Fruit fly (Drosophila melanogaster) whole organism, embryonic: ENCODE data around the gene drm.

Experiments used
- Antp ChIP-seq: fragments of 200-800 bp; sonication (Bioruptor generic); optimal IDR thresholded peaks from 3 replicates; lab custom pipeline; 2016; ENCODE audit warnings: missing biosample characterization, missing genetic modification characterization
- CG10462 ChIP-seq: fragments of 200-800 bp; sonication (Bioruptor generic); optimal IDR thresholded peaks from 2 replicates; lab custom pipeline; 2016; ENCODE audit warnings: missing biosample characterization, missing genetic modification characterization
- CG11696 ChIP-seq: fragments of 200-800 bp; sonication (Bioruptor generic); IDR thresholded peaks from 2 replicates; pipeline ENCODE4 v1.3.6; 2022; ENCODE audit warnings: missing biosample characterization, missing genetic modification characterization
- CG11723 ChIP-seq: fragments of 200-800 bp; sonication (Bioruptor generic); optimal IDR thresholded peaks from 2 replicates; lab custom pipeline; 2017; ENCODE audit warnings: missing biosample characterization, mild to moderate bottlenecking, missing genetic modification characterization
- CG12104 ChIP-seq: fragments of 200-800 bp; sonication (Bioruptor generic); optimal IDR thresholded peaks from 3 replicates; lab custom pipeline; 2016; ENCODE audit warnings: missing biosample characterization, missing genetic modification characterization
- CG12155 ChIP-seq: fragments of 200-800 bp; sonication (Bioruptor generic); optimal IDR thresholded peaks from 3 replicates; lab custom pipeline; 2016; ENCODE audit warnings: missing biosample characterization, missing genetic modification characterization
- CG13123 ChIP-seq: fragments of 200-800 bp; sonication (Bioruptor generic); optimal IDR thresholded peaks from 2 replicates; lab custom pipeline; 2016; ENCODE audit warnings: missing biosample characterization, missing genetic modification characterization
- CG13624 ChIP-seq: fragments of 200-800 bp; sonication (Bioruptor generic); optimal IDR thresholded peaks from 2 replicates; lab custom pipeline; 2016; ENCODE audit warnings: missing biosample characterization, missing genetic modification characterization
- CG15011 ChIP-seq: fragments of 200-800 bp; sonication (Bioruptor generic); optimal IDR thresholded peaks from 3 replicates; lab custom pipeline; 2018; ENCODE audit warnings: missing biosample characterization, mild to moderate bottlenecking, missing genetic modification characterization
- CG15073 ChIP-seq: fragments of 200-800 bp; sonication (Bioruptor generic); optimal IDR thresholded peaks from 2 replicates; lab custom pipeline; 2016; ENCODE audit warnings: missing biosample characterization, missing genetic modification characterization
- CG15601 ChIP-seq: fragments of 200-800 bp; sonication (Bioruptor generic); optimal IDR thresholded peaks from 3 replicates; lab custom pipeline; 2019; ENCODE audit warnings: missing biosample characterization, mild to moderate bottlenecking, missing genetic modification characterization, moderate library complexity
- CG17359 ChIP-seq: fragments of 200-800 bp; sonication (Bioruptor generic); optimal IDR thresholded peaks from 3 replicates; lab custom pipeline; 2018; ENCODE audit warnings: missing biosample characterization, mild to moderate bottlenecking, missing genetic modification characterization, moderate library complexity
- CG2116 ChIP-seq: fragments of 200-800 bp; sonication (Bioruptor generic); optimal IDR thresholded peaks from 3 replicates; lab custom pipeline; 2018; ENCODE audit warnings: missing biosample characterization, mild to moderate bottlenecking, missing genetic modification characterization
- CG3163 ChIP-seq: fragments of 200-800 bp; sonication (Bioruptor generic); optimal IDR thresholded peaks from 3 replicates; lab custom pipeline; 2016; ENCODE audit warnings: missing biosample characterization, missing genetic modification characterization
- CG3281 ChIP-seq: fragments of 200-800 bp; sonication (Bioruptor generic); optimal IDR thresholded peaks from 3 replicates; lab custom pipeline; 2017; ENCODE audit warnings: missing biosample characterization, mild to moderate bottlenecking, missing genetic modification characterization
- CG4328 ChIP-seq: fragments of 200-800 bp; sonication (Bioruptor generic); optimal IDR thresholded peaks from 3 replicates; lab custom pipeline; 2017; ENCODE audit warnings: missing biosample characterization, missing genetic modification reagents, missing genetic modification characterization
- CG4854 ChIP-seq: fragments of 200-800 bp; sonication (Bioruptor generic); optimal IDR thresholded peaks from 2 replicates; lab custom pipeline; 2016; ENCODE audit warnings: missing biosample characterization, missing genetic modification characterization, inconsistent platforms
- CG5245 ChIP-seq: fragments of 200-800 bp; sonication (Bioruptor generic); optimal IDR thresholded peaks from 3 replicates; lab custom pipeline; 2016; ENCODE audit warnings: missing biosample characterization, missing genetic modification characterization
- CG6654 ChIP-seq: fragments of 200-800 bp; sonication (Bioruptor generic); optimal IDR thresholded peaks from 2 replicates; lab custom pipeline; 2017; ENCODE audit warnings: missing biosample characterization, mild to moderate bottlenecking, missing genetic modification characterization
- CG7357 ChIP-seq: fragments of 200-800 bp; sonication (Bioruptor generic); IDR thresholded peaks from 3 replicates; pipeline ENCODE4 v1.3.6; 2022; ENCODE audit warnings: missing biosample characterization, missing genetic modification characterization
- CG7745 ChIP-seq: fragments of 200-800 bp; sonication (Bioruptor generic); optimal IDR thresholded peaks from 2 replicates; lab custom pipeline; 2018; ENCODE audit warnings: missing biosample characterization, mild to moderate bottlenecking, missing genetic modification characterization, moderate library complexity
- CG7839 ChIP-seq: fragments of 200-800 bp; sonication (Bioruptor generic); optimal IDR thresholded peaks from 3 replicates; lab custom pipeline; 2018; ENCODE audit warnings: missing biosample characterization, mild to moderate bottlenecking, missing genetic modification characterization, moderate library complexity
- CG8290 ChIP-seq, 3 experiments: fragments of 200-800 bp; sonication (Bioruptor generic); optimal IDR thresholded peaks; 2 replicates each; lab custom pipeline; 2016 to 2019; ENCODE audit warnings: missing biosample characterization in 3 of 3, missing genetic modification characterization in 3 of 3, mild to moderate bottlenecking in 2 of 3, moderate library complexity in 1 of 3
- CG8388 ChIP-seq: fragments of 200-800 bp; sonication (Bioruptor generic); optimal IDR thresholded peaks from 2 replicates; lab custom pipeline; 2019; ENCODE audit warnings: missing biosample characterization, mild to moderate bottlenecking, missing genetic modification characterization, moderate library complexity
- CG9797 ChIP-seq: fragments of 200-800 bp; sonication (Bioruptor generic); optimal IDR thresholded peaks from 3 replicates; lab custom pipeline; 2018; ENCODE audit warnings: missing biosample characterization, mild to moderate bottlenecking, missing genetic modification characterization
- Dip3 ChIP-seq: fragments of 200-800 bp; sonication (Bioruptor generic); optimal IDR thresholded peaks from 3 replicates; lab custom pipeline; 2016; ENCODE audit warnings: missing biosample characterization, missing genetic modification characterization
- Dref ChIP-seq: fragments of 200-800 bp; sonication (Bioruptor generic); IDR thresholded peaks from 2 replicates; pipeline ENCODE4 v1.3.6; 2022; ENCODE audit warnings: missing biosample characterization, missing genetic modification characterization
- Fer2 ChIP-seq: fragments of 200-800 bp; sonication (Bioruptor generic); optimal IDR thresholded peaks from 2 replicates; lab custom pipeline; 2018; ENCODE audit warnings: missing biosample characterization, mild to moderate bottlenecking, missing genetic modification characterization, moderate library complexity
- Fer3 ChIP-seq: fragments of 200-800 bp; sonication (Bioruptor generic); optimal IDR thresholded peaks from 2 replicates; lab custom pipeline; 2018; ENCODE audit warnings: missing biosample characterization, mild to moderate bottlenecking, missing genetic modification characterization, moderate library complexity
- Lhr ChIP-seq: fragments of 200-800 bp; sonication (Bioruptor generic); optimal IDR thresholded peaks from 3 replicates; lab custom pipeline; 2017; ENCODE audit warnings: mild to moderate bottlenecking, missing biosample characterization, missing genetic modification reagents, missing genetic modification characterization
- MESR4 ChIP-seq: fragments of 200-800 bp; sonication (Bioruptor generic); optimal IDR thresholded peaks from 2 replicates; lab custom pipeline; 2018; ENCODE audit warnings: missing biosample characterization, mild to moderate bottlenecking, missing genetic modification characterization, moderate library complexity
- NFAT ChIP-seq: fragments of 200-800 bp; sonication (Bioruptor generic); IDR thresholded peaks from 2 replicates; pipeline ENCODE4 v1.3.6; 2022; ENCODE audit warnings: missing biosample characterization, missing genetic modification characterization
- Neu2 ChIP-seq: fragments of 200-800 bp; sonication (Bioruptor generic); optimal IDR thresholded peaks from 3 replicates; lab custom pipeline; 2016; ENCODE audit warnings: missing biosample characterization, missing genetic modification characterization, borderline replicate concordance
- PHDP ChIP-seq: fragments of 200-800 bp; sonication (Bioruptor generic); optimal IDR thresholded peaks from 3 replicates; lab custom pipeline; 2018; ENCODE audit warnings: missing biosample characterization, mild to moderate bottlenecking, missing genetic modification characterization, moderate library complexity
- Sox102F ChIP-seq: fragments of 200-800 bp; sonication (Bioruptor generic); optimal IDR thresholded peaks from 2 replicates; lab custom pipeline; 2018; ENCODE audit warnings: missing biosample characterization, mild to moderate bottlenecking, missing genetic modification characterization, moderate library complexity
- Trl ChIP-seq, 3 experiments: fragments of >200 bp in 2 of 3; fragments of 200-800 bp in 1 of 3; sonication (Bioruptor generic) in 1 of 3; optimal IDR thresholded peaks; 2 replicates in 1 of 3; 3 replicates in 2 of 3; lab custom pipeline; 2016 to 2017; ENCODE audit warnings: missing biosample characterization in 1 of 3, missing genetic modification characterization in 1 of 3
- amos ChIP-seq: fragments of 200-800 bp; sonication (Bioruptor generic); IDR thresholded peaks from 2 replicates; pipeline ENCODE4 v1.3.6; 2022; ENCODE audit warnings: missing biosample characterization, missing genetic modification characterization; ENCODE audit not compliant: partially characterized antibody
- ara ChIP-seq: fragments of 200-800 bp; sonication (Bioruptor generic); IDR thresholded peaks from 2 replicates; pipeline ENCODE4 v1.3.6; 2022; ENCODE audit warnings: missing biosample characterization, missing genetic modification characterization
- btn ChIP-seq: fragments of 200-800 bp; sonication (Bioruptor generic); optimal IDR thresholded peaks from 2 replicates; lab custom pipeline; 2016; ENCODE audit warnings: missing biosample characterization, missing genetic modification characterization
- cas ChIP-seq: fragments of 200-800 bp; sonication (Bioruptor generic); IDR thresholded peaks from 2 replicates; pipeline ENCODE4 v1.3.6; 2022; ENCODE audit warnings: missing biosample characterization, missing genetic modification characterization
- dysf ChIP-seq: fragments of 200-800 bp; sonication (Bioruptor generic); IDR thresholded peaks from 3 replicates; pipeline ENCODE4 v1.3.6; 2022; ENCODE audit warnings: missing biosample characterization, missing genetic modification characterization
- fru ChIP-seq: fragments of >200 bp; optimal IDR thresholded peaks from 2 replicates; lab custom pipeline; 2017
- fu2 ChIP-seq: fragments of 200-800 bp; sonication (Bioruptor generic); optimal IDR thresholded peaks from 2 replicates; lab custom pipeline; 2016; ENCODE audit warnings: missing biosample characterization, missing genetic modification characterization
- gce ChIP-seq: fragments of 200-800 bp; sonication (Bioruptor generic); IDR thresholded peaks from 3 replicates; pipeline ENCODE4 v1.3.6; 2022; ENCODE audit warnings: missing biosample characterization, missing genetic modification characterization
- kah ChIP-seq: fragments of 200-800 bp; sonication (Bioruptor generic); optimal IDR thresholded peaks from 2 replicates; lab custom pipeline; 2018; ENCODE audit warnings: missing biosample characterization, mild to moderate bottlenecking, missing genetic modification characterization
- pfk ChIP-seq: fragments of 200-800 bp; sonication (Bioruptor generic); optimal IDR thresholded peaks from 2 replicates; lab custom pipeline; 2018; ENCODE audit warnings: missing biosample characterization, mild to moderate bottlenecking, missing genetic modification characterization, moderate library complexity
- pnt ChIP-seq: fragments of 200-800 bp; sonication (Bioruptor generic); optimal IDR thresholded peaks from 3 replicates; lab custom pipeline; 2016; ENCODE audit warnings: missing biosample characterization, missing genetic modification characterization
- seq ChIP-seq: fragments of 200-800 bp; sonication (Bioruptor generic); IDR thresholded peaks from 2 replicates; pipeline ENCODE4 v1.3.6; 2022; ENCODE audit warnings: missing biosample characterization, missing genetic modification characterization
- slbo ChIP-seq: fragments of 200-800 bp; sonication (Bioruptor generic); IDR thresholded peaks from 2 replicates; pipeline ENCODE4 v1.3.6; 2022; ENCODE audit warnings: missing biosample characterization, missing genetic modification characterization
- so ChIP-seq: fragments of 200-800 bp; sonication (Bioruptor generic); IDR thresholded peaks from 3 replicates; pipeline ENCODE4 v1.3.6; 2022; ENCODE audit warnings: missing biosample characterization, missing genetic modification characterization
- zfh1 ChIP-seq: fragments of 200-800 bp; sonication (Bioruptor generic); IDR thresholded peaks from 3 replicates; pipeline ENCODE4 v1.3.6; 2022; ENCODE audit warnings: missing biosample characterization, missing genetic modification characterization

The drm gene

DNA sequence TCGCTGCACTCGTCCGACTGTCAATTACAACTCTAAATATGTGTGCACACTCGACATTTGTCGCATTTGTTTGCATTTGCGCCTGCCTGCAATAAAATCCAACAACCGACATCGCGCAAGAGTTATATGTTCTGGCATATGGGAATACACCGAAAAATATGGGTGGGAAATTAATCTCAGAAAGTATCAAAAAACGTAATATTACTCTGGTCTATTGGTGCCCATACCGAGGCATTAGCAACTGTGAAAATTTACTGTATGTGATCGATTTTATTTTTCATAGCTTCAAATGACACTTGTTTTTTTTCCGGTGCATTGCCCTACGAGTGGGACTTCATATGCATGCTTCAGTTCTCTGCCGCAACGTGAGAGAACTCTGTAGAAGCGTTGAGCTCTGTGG is 34.9 kb downstream of the drm start (continued):
- TF ChIP-seq CG8290 (GFP tag; optimal IDR thresholded peaks at IDR 0.05; lab: Kevin White, UChicago) (peak; percentile 62), CG8290 (tag; optimal IDR thresholded peaks at IDR 0.05; lab: Kevin White, UChicago) (peak; percentile 16 to 79), CG15601 (peak; percentile 83), CG9797 (GFP tag; lab: Kevin White, UChicago) (no peak), zfh1 (GFP tag; lab: Robert Waterston, UW) (peak; percentile 93), CG12155 (GFP tag; lab: Kevin White, UChicago) (peak; percentile 50), CG15011 (GFP tag; lab: Kevin White, UChicago) (peak; percentile 36), amos (no peak), PHDP (peak; percentile 79), CG17359 (tag; lab: Kevin White, UChicago) (peak; percentile 72), MESR4 (GFP tag; lab: Kevin White, UChicago) (no peak), CG13624 (GFP tag; lab: Kevin White, UChicago) (peak; percentile 18), CG15073 (GFP tag; lab: Kevin White, UChicago) (no peak), Dip3 (GFP tag; lab: Kevin White, UChicago) (no peak), CG8388 (peak; percentile 87), cas (GFP tag; lab: Robert Waterston, UW) (no peak), CG5245 (GFP tag; lab: Kevin White, UChicago) (peak; percentile 77), NFAT (GFP tag; lab: Robert Waterston, UW) (no peak), CG7745 (tag; lab: Kevin White, UChicago) (no peak), Dref (GFP tag; lab: Robert Waterston, UW) (no peak), fru (lab: Kevin White, UChicago) (no peak), pnt (GFP tag; lab: Kevin White, UChicago) (peak; percentile 82), seq (GFP tag; lab: Robert Waterston, UW) (peak; percentile 52), Sox102F (GFP tag; lab: Kevin White, UChicago) (peak; percentile 82), CG4854 (GFP tag; lab: Kevin White, UChicago) (peak; percentile 59), CG13123 (GFP tag; lab: Kevin White, UChicago) (peak; percentile 37), CG7839 (tag; lab: Kevin White, UChicago) (peak; percentile 85), CG11723 (peak; percentile 49), Antp (GFP tag; lab: Kevin White, UChicago) (peak; percentile 76), CG10462 (GFP tag; lab: Kevin White, UChicago) (peak; percentile 52), CG11696 (peak; percentile 50), Fer3 (tag; lab: Kevin White, UChicago) (peak; percentile 13), dysf (GFP tag; lab: Robert Waterston, UW) (peak; percentile 75), CG3163 (GFP tag; lab: Kevin White, UChicago) (peak; percentile 10), CG6654 (GFP tag; lab: Kevin White, UChicago) (peak; percentile 54), fu2 (GFP tag; lab: Kevin White, UChicago) (peak; percentile 35), CG12104 (GFP tag; lab: Kevin White, UChicago) (peak; percentile 72), Neu2 (GFP tag; lab: Kevin White, UChicago) (no peak), CG2116 (GFP tag; lab: Kevin White, UChicago) (no peak), pfk (GFP tag; lab: Kevin White, UChicago) (no peak), gce (GFP tag; lab: Robert Waterston, UW) (peak; percentile 85), CG7357 (GFP tag; lab: Robert Waterston, UW) (peak; percentile 58; the same call in 1 of the 3 replicates), so (GFP tag; lab: Robert Waterston, UW) (peak; percentile 70; the same call in 2 of the 3 replicates), slbo (GFP tag; lab: Robert Waterston, UW) (peak; percentile 55; the same call in 1 of the 2 replicates), kah (GFP tag; lab: Kevin White, UChicago) (peak; percentile 15), CG4328 (no peak), ara (GFP tag; lab: Robert Waterston, UW) (peak; percentile 93), CG3281 (GFP tag; lab: Kevin White, UChicago) (no peak), Trl (optimal IDR thresholded peaks at IDR 0.05; lab: Kevin White, UChicago) (no peak), Trl (GFP tag; optimal IDR thresholded peaks at IDR 0.05; lab: Kevin White, UChicago) (peak; percentile 70), Fer2 (peak; percentile 4), btn (peak; percentile 80), Lhr (GFP tag; lab: Kevin White, UChicago) (peak; percentile 63)
